Worm (Caenorhabditis elegans) whole organism, early embryonic: ENCODE data around the gene glb-31.

ENCODE experiments used
- B0310.2 ChIP-seq: sonication (generic microtip); optimal IDR thresholded peaks from 2 replicates; lab custom pipeline; 2016; ENCODE audit warnings: mild to moderate bottlenecking, missing genetic modification characterization, missing compliant biosample characterization
- F13C5.2 ChIP-seq: sonication (generic microtip); optimal IDR thresholded peaks from 2 replicates; lab custom pipeline; 2017; ENCODE audit warnings: mild to moderate bottlenecking, missing genetic modification characterization, inconsistent platforms, missing compliant biosample characterization
- aly-1 ChIP-seq: sonication (generic microtip); optimal IDR thresholded peaks from 2 replicates; lab custom pipeline; 2016; ENCODE audit warnings: missing genetic modification characterization, missing compliant biosample characterization
- ama-1 ChIP-seq: fragments of 150-350 bp; optimal IDR thresholded peaks from 2 replicates; lab custom pipeline; 2014
- ceh-13 ChIP-seq: fragments of 200-800 bp; sonication (Bioruptor generic); optimal IDR thresholded peaks from 2 replicates; lab custom pipeline; 2018; ENCODE audit warnings: mild to moderate bottlenecking, missing genetic modification characterization, missing compliant biosample characterization
- ceh-36 ChIP-seq: sonication (generic microtip); optimal IDR thresholded peaks from 2 replicates; lab custom pipeline; 2016; ENCODE audit warnings: missing genetic modification characterization, inconsistent platforms, missing compliant biosample characterization
- ets-7 ChIP-seq: sonication (generic microtip); optimal IDR thresholded peaks from 2 replicates; lab custom pipeline; 2016; ENCODE audit warnings: missing genotype, missing genetic modification characterization, missing compliant biosample characterization
- flt-1 ChIP-seq: fragments of 200-800 bp; sonication (Bioruptor generic); IDR thresholded peaks from 2 replicates; pipeline ENCODE4 v1.3.6; 2022; ENCODE audit warnings: missing genetic modification characterization, missing compliant biosample characterization
- hmbx-1 ChIP-seq: sonication (generic microtip); optimal IDR thresholded peaks from 2 replicates; lab custom pipeline; 2016; ENCODE audit warnings: mild to moderate bottlenecking, missing genetic modification characterization, missing compliant biosample characterization
- hmg-4 ChIP-seq: fragments of 200-800 bp; sonication (Bioruptor generic); optimal IDR thresholded peaks from 2 replicates; lab custom pipeline; 2018; ENCODE audit warnings: mild to moderate bottlenecking, missing genetic modification characterization, missing compliant biosample characterization
- hnd-1 ChIP-seq: sonication (generic microtip); optimal IDR thresholded peaks from 2 replicates; lab custom pipeline; 2016; ENCODE audit warnings: missing genetic modification characterization, missing compliant biosample characterization
- pes-1 ChIP-seq: fragments of 200-800 bp; sonication (Bioruptor generic); IDR thresholded peaks from 2 replicates; pipeline ENCODE4 v1.3.6; 2022; ENCODE audit warnings: missing genetic modification reagents, missing genetic modification characterization, missing compliant biosample characterization
- scrt-1 ChIP-seq: fragments of 200-800 bp; sonication (Bioruptor generic); IDR thresholded peaks from 2 replicates; pipeline ENCODE4 v1.3.6; 2022; ENCODE audit warnings: missing genetic modification characterization, missing compliant biosample characterization
- sea-1 ChIP-seq: fragments of 200-800 bp; sonication (Bioruptor generic); conservative IDR thresholded peaks from 2 replicates; pipeline ENCODE4 v1.3.6; 2022; ENCODE audit warnings: missing genetic modification characterization, missing compliant biosample characterization
- tbx-11 ChIP-seq: fragments of 200-800 bp; sonication (Bioruptor generic); IDR thresholded peaks from 2 replicates; pipeline ENCODE4 v1.3.6; 2022; ENCODE audit warnings: missing genetic modification characterization, missing compliant biosample characterization
- tbx-37 ChIP-seq: fragments of 200-800 bp; sonication (Bioruptor generic); conservative IDR thresholded peaks from 2 replicates; pipeline ENCODE4 v1.3.6; 2022; ENCODE audit warnings: missing genetic modification reagents, missing genetic modification characterization, missing compliant biosample characterization
- tra-4 ChIP-seq: sonication (generic microtip); optimal IDR thresholded peaks from 2 replicates; lab custom pipeline; 2017; ENCODE audit warnings: missing genetic modification characterization, missing compliant biosample characterization

The glb-31 gene

ce11 chrII:1275439-1275838, 26.0 kb downstream of the glb-31 start, which contains the start of gene Y57G7A.5:
TSS of gene Y57G7A.5 (minus strand) at chrII:1275539.
- TF ChIP-seq hnd-1 (tag; lab: Kevin White, UChicago), result no peak
- TF ChIP-seq B0310.2 (tag; lab: Kevin White, UChicago), result no peak
- no peak for TF ChIP-seq ceh-13 (GFP tag; lab: Kevin White, UChicago)
- TF ChIP-seq ets-7, result no peak
- no peak for TF ChIP-seq F13C5.2
- no peak for TF ChIP-seq hmbx-1 (tag; lab: Kevin White, UChicago)
- no peak for TF ChIP-seq tbx-11 (GFP tag; lab: Robert Waterston, UW)
- no peak for TF ChIP-seq scrt-1 (GFP tag; lab: Robert Waterston, UW)
- no peak for TF ChIP-seq sea-1 (GFP tag; lab: Robert Waterston, UW)
- TF ChIP-seq ceh-36 (tag; lab: Kevin White, UChicago), result no peak
- TF ChIP-seq flt-1 (GFP tag; lab: Robert Waterston, UW), result no peak
- TF ChIP-seq aly-1 (tag; lab: Kevin White, UChicago), result no peak
- no peak for TF ChIP-seq tra-4
- TF ChIP-seq tbx-37 (GFP tag; lab: Robert Waterston, UW), result no peak

- no peak for TF ChIP-seq tbx-11 (GFP tag; lab: Robert Waterston, UW)
- TF ChIP-seq tra-4, result no peak
- no peak for TF ChIP-seq ceh-36 (tag; lab: Kevin White, UChicago)
- TF ChIP-seq aly-1 (tag; lab: Kevin White, UChicago), result no peak
- no peak for TF ChIP-seq flt-1 (GFP tag; lab: Robert Waterston, UW)
- no peak for TF ChIP-seq pes-1 (GFP tag; lab: Robert Waterston, UW)
- no peak for TF ChIP-seq B0310.2 (tag; lab: Kevin White, UChicago)
- no peak for TF ChIP-seq scrt-1 (GFP tag; lab: Robert Waterston, UW)
- TF ChIP-seq F13C5.2, result no peak
- no peak for TF ChIP-seq ceh-13 (GFP tag; lab: Kevin White, UChicago)
Measured at ce11 chrII:1271814-1272213, 29.6 kb downstream of the glb-31 start, which contains the start of gene srw-66. TSS of gene srw-66 (minus strand) at chrII:1271914.

- TF ChIP-seq F13C5.2 (no peak), hmbx-1 (tag; lab: Kevin White, UChicago) (no peak), tbx-37 (GFP tag; lab: Robert Waterston, UW) (no peak), scrt-1 (GFP tag; lab: Robert Waterston, UW) (no peak), hnd-1 (tag; lab: Kevin White, UChicago) (no peak), ceh-13 (GFP tag; lab: Kevin White, UChicago) (no peak), B0310.2 (tag; lab: Kevin White, UChicago) (no peak), hmg-4 (GFP tag; lab: Kevin White, UChicago) (no peak), ceh-36 (tag; lab: Kevin White, UChicago) (no peak), sea-1 (GFP tag; lab: Robert Waterston, UW) (no peak), tbx-11 (GFP tag; lab: Robert Waterston, UW) (no peak), aly-1 (tag; lab: Kevin White, UChicago) (no peak), ama-1 (lab: Kevin White, UChicago) (no peak)
Measured at ce11 chrII:1266790-1267189, 34.7 kb downstream of the glb-31 start, which contains the start of gene oac-30. TSS of gene oac-30 (minus strand) at chrII:1266890.

- no peak for TF ChIP-seq sea-1 (GFP tag; lab: Robert Waterston, UW)
- no peak for TF ChIP-seq B0310.2 (tag; lab: Kevin White, UChicago)
- no peak for TF ChIP-seq ets-7
- TF ChIP-seq aly-1 (tag; lab: Kevin White, UChicago), result no peak
- TF ChIP-seq hmbx-1 (tag; lab: Kevin White, UChicago), result no peak
- TF ChIP-seq F13C5.2, result no peak
- no peak for TF ChIP-seq hmg-4 (GFP tag; lab: Kevin White, UChicago)
- no peak for TF ChIP-seq tra-4
- TF ChIP-seq scrt-1 (GFP tag; lab: Robert Waterston, UW), result no peak
- TF ChIP-seq hnd-1 (tag; lab: Kevin White, UChicago), result no peak
- TF ChIP-seq flt-1 (GFP tag; lab: Robert Waterston, UW), result no peak
- TF ChIP-seq ama-1 (lab: Kevin White, UChicago), result no peak
- TF ChIP-seq pes-1 (GFP tag; lab: Robert Waterston, UW), result no peak
- no peak for TF ChIP-seq tbx-11 (GFP tag; lab: Robert Waterston, UW)
Measured at ce11 chrII:1258634-1259033, 42.8 kb downstream of the glb-31 start, which contains the start of gene clpr-2. TSS of gene clpr-2 (plus strand) at chrII:1258934.

- TF ChIP-seq ceh-36 (tag; lab: Kevin White, UChicago), result no peak
- TF ChIP-seq F13C5.2, result no peak
- TF ChIP-seq hmbx-1 (tag; lab: Kevin White, UChicago), result no peak
- no peak for TF ChIP-seq tbx-11 (GFP tag; lab: Robert Waterston, UW)
- no peak for TF ChIP-seq tbx-37 (GFP tag; lab: Robert Waterston, UW)
- TF ChIP-seq tra-4, result no peak
- no peak for TF ChIP-seq pes-1 (GFP tag; lab: Robert Waterston, UW)
- no peak for TF ChIP-seq ama-1 (lab: Kevin White, UChicago)
- TF ChIP-seq sea-1 (GFP tag; lab: Robert Waterston, UW), result no peak
- TF ChIP-seq hnd-1 (tag; lab: Kevin White, UChicago), result no peak
- no peak for TF ChIP-seq ceh-13 (GFP tag; lab: Kevin White, UChicago)
- no peak for TF ChIP-seq ets-7
- TF ChIP-seq scrt-1 (GFP tag; lab: Robert Waterston, UW), result no peak
- TF ChIP-seq aly-1 (tag; lab: Kevin White, UChicago), result no peak
- TF ChIP-seq flt-1 (GFP tag; lab: Robert Waterston, UW), result no peak
Measured at ce11 chrII:1256742-1257141, 44.7 kb downstream of the glb-31 start.

- TF ChIP-seq tbx-11 (GFP tag; lab: Robert Waterston, UW), result no peak
- TF ChIP-seq hnd-1 (tag; lab: Kevin White, UChicago), result no peak
- no peak for TF ChIP-seq ets-7
- TF ChIP-seq flt-1 (GFP tag; lab: Robert Waterston, UW), result no peak
- no peak for TF ChIP-seq aly-1 (tag; lab: Kevin White, UChicago)
- no peak for TF ChIP-seq B0310.2 (tag; lab: Kevin White, UChicago)
- TF ChIP-seq hmg-4 (GFP tag; lab: Kevin White, UChicago), result no peak
- TF ChIP-seq scrt-1 (GFP tag; lab: Robert Waterston, UW), result no peak
- TF ChIP-seq hmbx-1 (tag; lab: Kevin White, UChicago), result no peak
- TF ChIP-seq tra-4, result no peak
- TF ChIP-seq ceh-36 (tag; lab: Kevin White, UChicago), result no peak
Measured at ce11 chrII:1255637-1256036, 45.8 kb downstream of the glb-31 start, which contains the start of gene clec-119. TSS of gene clec-119 (plus strand) at chrII:1255937.
